Worm (Caenorhabditis elegans): ENCODE results near the gene max-2.

The max-2 gene

ce11 chrII:13030567-13031188, 5.0 kb upstream of the max-2 start:
- TF ChIP-seq dao-5 (tag; optimal IDR thresholded peaks at IDR 0.05): no peak
- TF ChIP-seq W03F9.2 (tag; optimal IDR thresholded peaks at IDR 0.05): peak; percentile 2
- no peak for TF ChIP-seq him-1 (tag; optimal IDR thresholded peaks at IDR 0.05)

DNA sequence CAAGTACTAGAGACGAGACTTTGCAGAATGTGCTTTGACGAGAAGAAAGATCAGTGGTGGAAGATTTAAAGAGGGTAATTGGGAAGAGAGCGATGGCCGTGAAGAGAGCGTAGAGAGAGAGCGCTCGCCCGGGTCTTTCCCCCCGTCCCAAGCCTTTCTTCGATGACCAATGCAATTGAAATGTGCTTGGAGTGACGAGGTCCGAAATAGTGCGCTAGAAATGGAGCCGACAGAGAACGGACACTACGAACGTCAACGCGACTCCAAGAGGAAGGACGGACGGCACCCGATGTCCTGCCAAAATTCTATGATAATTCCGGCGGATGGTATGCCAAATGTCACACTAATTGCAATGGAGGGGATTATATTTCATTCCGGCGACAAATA, 4.4 kb upstream of the max-2 start:
- TF ChIP-seq W03F9.2 (tag; optimal IDR thresholded peaks at IDR 0.05): no peak
- TF ChIP-seq dao-5 (tag; optimal IDR thresholded peaks at IDR 0.05): no peak
- TF ChIP-seq him-1 (tag; optimal IDR thresholded peaks at IDR 0.05): no peak

DNA sequence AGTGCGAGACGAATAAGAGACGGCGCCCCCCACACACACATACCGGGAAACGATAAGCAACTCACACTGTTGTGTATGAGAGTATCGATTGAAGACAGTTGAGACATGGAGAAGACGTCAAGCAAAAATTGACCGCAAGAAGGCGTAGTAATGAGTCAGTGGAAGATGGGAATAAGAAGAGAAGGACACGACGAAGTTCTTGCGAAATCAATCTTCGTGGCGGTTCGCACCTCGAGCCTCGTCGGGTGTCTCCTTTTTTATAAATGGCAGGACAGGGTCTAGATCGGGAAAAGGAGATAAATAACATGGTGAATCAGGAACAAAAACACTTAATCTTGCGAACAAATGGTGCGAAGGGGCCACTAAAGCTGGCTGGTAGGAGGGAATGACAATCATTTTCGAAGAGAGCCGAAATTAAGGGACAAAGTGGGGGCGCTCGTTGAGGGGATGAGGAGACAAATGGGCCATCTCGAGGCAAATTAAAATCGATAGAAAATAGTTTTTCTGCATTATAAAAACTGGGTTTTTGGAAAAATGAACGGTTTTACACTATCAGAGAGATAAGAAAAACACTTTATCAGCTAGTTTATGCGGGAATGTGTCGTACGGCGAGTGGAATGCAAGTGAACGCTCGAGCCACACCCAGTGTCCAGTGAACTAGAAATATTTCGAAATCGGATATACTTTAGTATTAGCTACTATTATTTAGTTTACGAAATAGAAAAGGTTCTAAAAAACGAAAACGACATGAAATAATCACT, 3.8 kb upstream of the max-2 start:
- TF ChIP-seq dao-5 (tag; optimal IDR thresholded peaks at IDR 0.05): no peak
- TF ChIP-seq W03F9.2 (tag; optimal IDR thresholded peaks at IDR 0.05): no peak
- TF ChIP-seq him-1 (tag; optimal IDR thresholded peaks at IDR 0.05): no peak

ce11 chrII:13023518-13023917, 2.1 kb downstream of the max-2 start:
- no peak for TF ChIP-seq W03F9.2 (tag; optimal IDR thresholded peaks at IDR 0.05)
- TF ChIP-seq him-1 (tag; optimal IDR thresholded peaks at IDR 0.05): no peak
- TF ChIP-seq dao-5 (tag; optimal IDR thresholded peaks at IDR 0.05): no peak

DNA sequence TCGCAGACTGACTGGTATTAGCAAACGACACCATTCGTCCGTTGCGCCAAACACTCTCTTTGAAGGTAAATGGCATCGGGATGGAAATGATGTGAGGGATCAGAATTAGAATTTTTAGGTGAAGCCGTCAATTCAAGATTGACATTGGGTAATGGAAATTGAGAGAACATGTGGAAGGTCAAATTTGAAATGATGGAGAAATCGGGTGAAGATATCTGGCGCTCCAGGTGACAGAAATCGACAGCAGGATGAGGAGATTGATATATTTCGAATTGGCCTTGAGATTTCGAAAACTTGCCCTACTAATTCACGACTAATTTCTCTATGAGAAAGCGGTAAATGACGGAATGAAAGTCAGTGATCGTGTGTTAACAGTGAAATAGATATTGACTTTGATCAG, 3.1 kb downstream of the max-2 start:
- TF ChIP-seq him-1 (tag; optimal IDR thresholded peaks at IDR 0.05): no peak
- no peak for TF ChIP-seq W03F9.2 (tag; optimal IDR thresholded peaks at IDR 0.05)
- TF ChIP-seq dao-5 (tag; optimal IDR thresholded peaks at IDR 0.05): no peak

DNA sequence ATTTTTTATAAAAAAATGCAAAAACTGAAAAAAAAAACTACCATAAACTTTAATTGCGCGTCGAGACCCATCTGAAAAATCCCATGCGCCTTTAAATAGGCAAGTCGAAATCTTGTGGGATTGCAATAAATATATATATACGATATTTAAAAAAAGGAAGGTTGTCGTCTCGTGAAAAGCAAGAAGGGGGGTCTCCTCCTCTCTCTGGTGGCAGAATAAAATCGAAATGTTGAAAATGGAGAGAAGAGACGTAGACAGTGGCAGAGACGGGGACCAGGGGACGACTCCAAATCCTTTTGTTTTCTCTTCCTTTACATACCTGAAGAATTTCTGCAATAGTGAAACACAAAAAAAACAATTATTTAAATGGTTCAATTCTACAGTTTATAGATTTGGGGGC, 11.7 kb downstream of the max-2 start, which contains the start of gene F18A11.5:
F18A11.5 (minus strand) TSS at position 321 of the 400 bp plus-strand sequence.
- TF ChIP-seq dao-5 (tag; optimal IDR thresholded peaks at IDR 0.05) (no peak), W03F9.2 (tag; optimal IDR thresholded peaks at IDR 0.05) (no peak), him-1 (tag; optimal IDR thresholded peaks at IDR 0.05) (no peak)

DNA sequence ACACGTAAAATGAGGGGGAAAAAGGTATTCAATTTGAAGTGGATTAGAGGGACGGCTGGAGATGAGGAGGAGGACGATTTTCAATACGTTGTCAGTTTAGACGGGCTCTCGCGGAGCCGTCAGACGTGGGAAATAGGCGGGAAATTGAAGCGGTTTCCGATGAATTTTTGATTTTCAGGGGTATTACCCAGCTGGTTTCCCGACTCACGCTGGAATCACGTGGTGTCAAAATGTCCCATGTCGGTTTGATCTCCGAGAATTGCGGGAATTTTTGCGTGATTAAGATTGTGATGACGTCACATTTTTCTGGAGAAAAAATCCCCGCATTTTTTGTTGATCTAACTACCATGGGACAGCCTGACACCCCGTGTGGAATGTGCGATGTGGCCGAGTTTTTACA, 13.0 kb downstream of the max-2 start:
- no peak for TF ChIP-seq him-1 (tag; optimal IDR thresholded peaks at IDR 0.05)
- TF ChIP-seq dao-5 (tag; optimal IDR thresholded peaks at IDR 0.05): no peak
- no peak for TF ChIP-seq W03F9.2 (tag; optimal IDR thresholded peaks at IDR 0.05)

ce11 chrII:13007717-13008461, 17.8 kb downstream of the max-2 start, which contains the start of gene oig-2:
TSS of gene oig-2 (minus strand) at chrII:13008164.
- TF ChIP-seq dao-5 (tag; optimal IDR thresholded peaks at IDR 0.05): no peak
- no peak for TF ChIP-seq W03F9.2 (tag; optimal IDR thresholded peaks at IDR 0.05)
- no peak for TF ChIP-seq him-1 (tag; optimal IDR thresholded peaks at IDR 0.05)

DNA sequence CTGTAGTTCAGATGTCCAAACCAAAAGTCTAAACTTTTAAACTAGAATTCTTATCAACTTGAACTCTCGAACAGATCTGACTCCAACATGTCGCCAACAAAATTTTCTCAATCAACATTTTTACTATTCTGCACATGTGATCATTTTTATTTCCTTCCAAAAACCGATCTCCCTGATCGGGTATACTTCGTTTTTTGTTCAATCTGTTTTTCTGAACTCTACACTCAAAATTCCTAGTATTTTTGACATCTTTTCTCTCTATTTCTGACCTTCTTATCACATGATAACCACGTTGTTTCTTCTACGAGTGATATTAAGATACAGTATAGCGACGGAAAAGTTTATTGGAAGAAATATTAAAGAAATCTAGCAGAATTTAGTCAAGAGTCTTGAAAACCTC, 19.4 kb downstream of the max-2 start:
- TF ChIP-seq dao-5 (tag; optimal IDR thresholded peaks at IDR 0.05) (no peak), him-1 (tag; optimal IDR thresholded peaks at IDR 0.05) (no peak), W03F9.2 (tag; optimal IDR thresholded peaks at IDR 0.05) (no peak)

DNA sequence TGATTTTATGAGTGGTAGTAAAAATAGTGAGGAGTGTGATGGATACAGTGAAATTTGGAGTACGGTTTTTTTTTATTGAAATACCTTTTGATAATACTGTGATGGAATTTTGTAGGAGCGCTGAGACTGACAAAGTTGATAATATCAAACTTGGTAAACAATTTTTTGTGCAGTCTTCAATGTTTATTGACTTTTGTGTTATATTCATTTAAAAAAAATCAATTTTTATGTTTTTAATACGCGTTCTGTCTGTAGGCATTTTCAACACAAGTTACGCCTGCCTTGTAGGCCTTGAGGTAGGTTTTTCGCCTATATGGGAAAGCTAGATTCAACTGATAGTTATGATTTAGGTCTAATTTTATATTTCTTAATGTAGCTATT, 20.8 kb downstream of the max-2 start:
- TF ChIP-seq him-1 (tag; optimal IDR thresholded peaks at IDR 0.05): no peak
- TF ChIP-seq W03F9.2 (tag; optimal IDR thresholded peaks at IDR 0.05): no peak
- no peak for TF ChIP-seq dao-5 (tag; optimal IDR thresholded peaks at IDR 0.05)

DNA sequence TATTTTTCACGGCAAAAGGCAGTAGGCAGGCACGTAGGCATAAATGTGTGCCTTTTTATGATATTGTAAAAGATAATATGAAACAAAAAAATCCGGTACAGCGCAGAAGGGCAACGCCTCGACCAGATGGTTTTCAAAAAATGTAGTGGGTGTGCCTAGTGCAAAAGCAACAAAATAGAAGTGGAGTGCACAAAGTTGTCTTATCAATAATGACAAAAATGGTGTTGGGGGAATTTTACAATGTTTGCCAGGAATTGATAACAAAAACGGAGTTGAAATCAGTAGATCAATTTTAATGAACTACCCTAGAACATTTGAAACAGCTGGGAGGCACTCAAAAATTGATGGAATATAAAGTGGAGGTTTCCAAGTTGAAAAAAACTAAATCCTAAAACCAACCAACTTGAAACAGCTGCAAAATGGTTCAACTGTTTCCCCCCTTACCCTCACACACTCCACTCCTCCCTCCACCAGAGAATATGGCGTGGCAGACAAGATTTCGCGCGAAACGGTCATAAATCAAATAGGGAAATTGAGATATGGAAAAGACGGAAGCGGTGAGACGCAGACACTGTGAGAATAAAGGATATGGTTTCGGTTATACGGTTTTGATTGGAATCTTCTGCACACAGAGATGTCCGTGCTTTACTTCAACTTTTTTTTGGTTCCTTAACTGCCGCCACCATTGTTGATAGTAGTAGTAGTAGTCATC, 21.3 kb downstream of the max-2 start:
- TF ChIP-seq him-1 (tag; optimal IDR thresholded peaks at IDR 0.05) (no peak), W03F9.2 (tag; optimal IDR thresholded peaks at IDR 0.05) (no peak), dao-5 (tag; optimal IDR thresholded peaks at IDR 0.05) (no peak)

DNA sequence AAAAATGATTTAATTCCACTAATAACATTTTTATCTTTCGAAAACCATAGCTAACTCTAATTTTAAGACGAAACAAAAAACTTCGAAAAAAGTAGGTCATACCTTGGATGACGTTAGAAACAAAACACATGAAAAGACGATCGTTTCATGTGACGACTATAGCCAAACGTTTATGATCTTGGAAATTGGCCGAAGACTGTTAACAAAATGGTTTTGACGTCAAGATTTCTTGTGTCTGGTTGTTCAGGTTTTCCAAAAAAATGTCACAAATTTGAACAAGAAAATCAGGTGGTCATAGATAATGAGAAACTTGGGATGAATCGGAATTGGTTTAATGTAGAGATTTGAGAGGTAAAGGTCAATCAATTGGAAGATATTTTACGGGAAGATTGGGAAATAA, 22.4 kb downstream of the max-2 start:
- no peak for TF ChIP-seq him-1 (tag; optimal IDR thresholded peaks at IDR 0.05)
- TF ChIP-seq W03F9.2 (tag; optimal IDR thresholded peaks at IDR 0.05): no peak
- no peak for TF ChIP-seq dao-5 (tag; optimal IDR thresholded peaks at IDR 0.05)

DNA sequence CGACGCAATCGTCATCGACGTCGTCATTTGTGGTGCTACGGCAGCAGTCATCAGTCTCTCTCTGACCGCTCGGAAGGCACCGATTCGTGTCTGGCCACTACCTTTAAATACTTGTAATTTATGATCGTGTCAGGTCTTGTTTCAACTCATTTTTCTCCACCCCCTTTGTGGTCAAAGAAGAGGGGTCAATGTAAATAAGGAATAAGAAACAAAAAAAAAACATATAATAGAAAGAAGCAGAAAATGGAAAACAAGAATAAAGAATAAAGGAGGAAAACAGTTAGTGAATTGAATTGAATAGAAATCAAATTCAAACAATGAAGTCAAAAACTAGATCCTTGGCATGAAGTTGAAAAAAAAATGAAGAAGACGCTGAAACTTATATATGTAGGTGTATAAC, 24.9 kb downstream of the max-2 start, which contains the start of gene Y38F1A.8:
Y38F1A.8 (minus strand) TSS at position 101 of the 400 bp plus-strand sequence.
- no peak for TF ChIP-seq W03F9.2 (tag; optimal IDR thresholded peaks at IDR 0.05)
- no peak for TF ChIP-seq him-1 (tag; optimal IDR thresholded peaks at IDR 0.05)
- TF ChIP-seq dao-5 (tag; optimal IDR thresholded peaks at IDR 0.05): no peak
